Fruit fly (Drosophila melanogaster): ENCODE measurements around the gene ddbt.

DNA sequence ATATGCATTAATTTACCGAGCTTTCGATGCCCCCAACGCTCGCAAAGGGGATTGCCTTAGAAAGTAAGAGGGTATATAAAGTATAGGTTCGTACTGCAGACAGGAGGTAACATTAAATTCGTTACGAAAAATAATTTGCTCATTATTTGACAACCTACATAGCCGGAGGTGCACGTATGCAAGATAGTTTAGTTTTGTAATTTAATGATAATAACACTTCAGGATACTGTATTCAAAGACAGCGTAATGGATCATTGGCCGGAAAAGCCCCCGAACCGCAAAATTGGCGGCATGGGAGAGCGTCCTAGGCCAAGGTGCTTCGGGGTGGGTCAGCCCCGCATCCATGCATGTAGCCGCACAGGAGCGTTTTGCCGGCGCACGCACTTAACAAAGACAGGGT, 4.6 kb upstream of the ddbt start:
- TF ChIP-seq Sin3A (optimal IDR thresholded peaks at IDR 0.05) (no peak), ttk (optimal IDR thresholded peaks at IDR 0.05) (no peak), Myc (optimal IDR thresholded peaks at IDR 0.05) (no peak), insv (optimal IDR thresholded peaks at IDR 0.05) (no peak), h (optimal IDR thresholded peaks at IDR 0.05) (no peak)
